Fruit fly (Drosophila melanogaster): ENCODE results near the gene ergic53.

Gene ergic53

dm6 chr3L:8509567-8510109 is 25.1 kb upstream of the ergic53 start, which contains the start of the genes ZC3H3 and Pus7 (continued):
- TF ChIP-seq cwo (GFP tag; optimal IDR thresholded peaks at IDR 0.05) (no peak), CG4854 (GFP tag; optimal IDR thresholded peaks at IDR 0.05) (no peak), CG33213 (GFP tag; optimal IDR thresholded peaks at IDR 0.05) (no peak), CG7271 (tag; optimal IDR thresholded peaks at IDR 0.05) (no peak), CG9727 (GFP tag; optimal IDR thresholded peaks at IDR 0.05) (no peak), CG8944 (GFP tag; optimal IDR thresholded peaks at IDR 0.05) (no peak), CG9876 (GFP tag; optimal IDR thresholded peaks at IDR 0.05) (no peak), CG8765 (GFP tag; IDR thresholded peaks at IDR 0.05) (no peak), yki (optimal IDR thresholded peaks at IDR 0.05) (no peak), CG7786 (GFP tag; optimal IDR thresholded peaks at IDR 0.05) (no peak), Hsf (GFP tag; optimal IDR thresholded peaks at IDR 0.05) (no peak), Mes4 (GFP tag; optimal IDR thresholded peaks at IDR 0.05) (no peak), prd (optimal IDR thresholded peaks at IDR 0.05) (no peak), prd (GFP tag; IDR thresholded peaks at IDR 0.05) (no peak), luna (GFP tag; optimal IDR thresholded peaks at IDR 0.05) (no peak), aop (GFP tag; IDR thresholded peaks at IDR 0.05) (no peak), Hmr (GFP tag; optimal IDR thresholded peaks at IDR 0.05) (no peak), CG1792 (GFP tag; optimal IDR thresholded peaks at IDR 0.05) (no peak), CG7745 (tag; optimal IDR thresholded peaks at IDR 0.05) (no peak), wek (GFP tag; optimal IDR thresholded peaks at IDR 0.05) (no peak), usp (GFP tag; optimal IDR thresholded peaks at IDR 0.05) (no peak), z (GFP tag; IDR thresholded peaks at IDR 0.05) (no peak), Hmx (GFP tag; optimal IDR thresholded peaks at IDR 0.05) (no peak), her (GFP tag; optimal IDR thresholded peaks at IDR 0.05) (no peak), CG18764 (GFP tag; optimal IDR thresholded peaks at IDR 0.05) (no peak), trem (tag; optimal IDR thresholded peaks at IDR 0.05) (peak; percentile 65), CG2875 (GFP tag; optimal IDR thresholded peaks at IDR 0.05) (no peak), ftz-f1 (GFP tag; optimal IDR thresholded peaks at IDR 0.05) (peak; percentile 76), Xrp1 (GFP tag; IDR thresholded peaks at IDR 0.05) (no peak), exex (tag; optimal IDR thresholded peaks at IDR 0.05) (no peak), CG12236 (GFP tag; optimal IDR thresholded peaks at IDR 0.05) (no peak), Ssrp (tag; optimal IDR thresholded peaks at IDR 0.05) (no peak), CG2199 (GFP tag; IDR thresholded peaks at IDR 0.05) (no peak), H2.0 (GFP tag; IDR thresholded peaks at IDR 0.05) (no peak), chm (GFP tag; IDR thresholded peaks at IDR 0.05) (no peak), hkb (optimal IDR thresholded peaks at IDR 0.05) (no peak), hkb (GFP tag; IDR thresholded peaks at IDR 0.05) (peak; percentile 18; the same call in 1 of the 2 replicates), corto (GFP tag; optimal IDR thresholded peaks at IDR 0.05) (no peak), MTF-1 (GFP tag; optimal IDR thresholded peaks at IDR 0.05; ENCODE audit: borderline replicate concordance) (no peak), Fer1 (GFP tag; optimal IDR thresholded peaks at IDR 0.05) (peak; percentile 15), wdn (GFP tag; IDR thresholded peaks at IDR 0.05) (no peak), ara (GFP tag; IDR thresholded peaks at IDR 0.05) (no peak), zf30C (GFP tag; optimal IDR thresholded peaks at IDR 0.05) (no peak), CG30431 (GFP tag; optimal IDR thresholded peaks at IDR 0.05) (no peak), chif (GFP tag; optimal IDR thresholded peaks at IDR 0.05) (no peak), CG9797 (GFP tag; optimal IDR thresholded peaks at IDR 0.05) (peak; percentile 73), CG17328 (GFP tag; IDR thresholded peaks at IDR 0.05) (no peak), tx (GFP tag; optimal IDR thresholded peaks at IDR 0.05) (no peak), CG9932 (GFP tag; IDR thresholded peaks at IDR 0.05) (no peak), CG34422 (GFP tag; IDR thresholded peaks at IDR 0.05) (no peak), slbo (GFP tag; IDR thresholded peaks at IDR 0.05) (no peak), CG3407 (GFP tag; optimal IDR thresholded peaks at IDR 0.05) (no peak), CG13894 (tag; optimal IDR thresholded peaks at IDR 0.05) (no peak), Sin3A (optimal IDR thresholded peaks at IDR 0.05) (no peak)

Measured in whole organism, embryonic.